Fruit fly (Drosophila melanogaster): ENCODE data around the gene CG6125.
A peak's percentile ranks its signal among the peaks of the same experiment; 100 is the strongest.

Gene CG6125

DNA sequence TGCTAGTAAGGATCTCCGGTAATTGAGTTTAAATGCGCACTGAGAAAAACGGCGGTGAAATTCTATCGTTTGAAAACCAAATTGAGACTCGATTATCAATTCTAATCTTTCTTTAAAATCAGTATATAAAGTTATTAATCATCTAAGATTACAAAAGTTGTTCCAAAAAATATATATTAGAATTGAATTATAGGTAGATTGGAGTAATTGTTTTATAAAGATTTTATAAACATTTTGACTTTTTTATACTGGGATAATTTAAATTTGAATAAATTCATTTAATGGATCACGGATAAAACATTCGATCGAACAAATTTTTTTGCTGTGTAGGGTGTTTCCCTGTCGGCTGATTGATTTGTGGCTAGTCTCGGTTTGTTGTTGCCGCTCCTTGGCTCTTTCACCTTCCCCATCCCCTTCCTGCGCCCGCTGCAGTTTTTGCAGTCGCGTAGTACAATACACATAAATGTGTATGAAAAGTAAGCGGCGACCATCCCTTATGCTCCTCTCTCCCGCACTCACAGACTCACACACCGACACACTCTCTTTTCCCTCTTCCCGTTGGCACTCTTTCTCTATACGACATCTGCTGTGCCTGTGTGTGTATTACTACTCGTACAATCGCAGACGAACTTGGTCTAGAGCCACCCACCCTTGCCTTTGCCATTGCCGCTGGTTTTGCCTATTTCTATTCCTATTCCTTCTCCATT is 12.1 kb upstream of the CG6125 start (continued):
- TF ChIP-seq crol (GFP tag; IDR thresholded peaks at IDR 0.05), result peak; percentile 74
- TF ChIP-seq tx (GFP tag; optimal IDR thresholded peaks at IDR 0.05), result no peak
- peak; percentile 32 for TF ChIP-seq CG18011 (GFP tag; optimal IDR thresholded peaks at IDR 0.05)
- TF ChIP-seq eyg (GFP tag; optimal IDR thresholded peaks at IDR 0.05), result no peak
- TF ChIP-seq ERR (GFP tag; optimal IDR thresholded peaks at IDR 0.05), result no peak
- peak; percentile 2 for TF ChIP-seq kay (GFP tag; optimal IDR thresholded peaks at IDR 0.05)
- no peak; the same call in 2 of the 3 replicates for TF ChIP-seq so (GFP tag; IDR thresholded peaks at IDR 0.05)
- no peak for TF ChIP-seq CG16863 (GFP tag; optimal IDR thresholded peaks at IDR 0.05)
- TF ChIP-seq nau (GFP tag; optimal IDR thresholded peaks at IDR 0.05), result peak; percentile 29
- no peak for TF ChIP-seq en (GFP tag; optimal IDR thresholded peaks at IDR 0.05)
- no peak for TF ChIP-seq ken (GFP tag; IDR thresholded peaks at IDR 0.05)
- TF ChIP-seq fd96Cb (tag; optimal IDR thresholded peaks at IDR 0.05), result peak; percentile 75
- peak; percentile 81 for TF ChIP-seq gcm (GFP tag; optimal IDR thresholded peaks at IDR 0.05)
- peak; percentile 42 for TF ChIP-seq Nf-YC (tag; optimal IDR thresholded peaks at IDR 0.05)
- TF ChIP-seq wdn (GFP tag; IDR thresholded peaks at IDR 0.05), result 0 out of 2 replicates have a peak, but pooled peaks have one; percentile 3
- peak; percentile 42; the same call in 1 of the 2 replicates for TF ChIP-seq CG32772 (GFP tag; IDR thresholded peaks at IDR 0.05)
- peak; percentile 30; the same call in 1 of the 2 replicates for TF ChIP-seq CG10321 (GFP tag; IDR thresholded peaks at IDR 0.05)
- TF ChIP-seq Ravus (GFP tag; IDR thresholded peaks at IDR 0.05), result no peak
- TF ChIP-seq CG12071 (GFP tag; optimal IDR thresholded peaks at IDR 0.05), result no peak
- no peak for TF ChIP-seq pfk (GFP tag; optimal IDR thresholded peaks at IDR 0.05)
- TF ChIP-seq inv (GFP tag; IDR thresholded peaks at IDR 0.05; ENCODE audit: partially characterized antibody), result no peak
- TF ChIP-seq CG10565 (GFP tag; optimal IDR thresholded peaks at IDR 0.05), result no peak
- TF ChIP-seq CG34422 (GFP tag; IDR thresholded peaks at IDR 0.05), result no peak
- peak; percentile 72 for TF ChIP-seq Nf-YB (GFP tag; optimal IDR thresholded peaks at IDR 0.05)
- TF ChIP-seq da (GFP tag; optimal IDR thresholded peaks at IDR 0.05), result no peak
- TF ChIP-seq abd-A (tag; optimal IDR thresholded peaks at IDR 0.05), result peak; percentile 83
- TF ChIP-seq CG4424 (GFP tag; optimal IDR thresholded peaks at IDR 0.05), result peak; percentile 75
- TF ChIP-seq rib (GFP tag; IDR thresholded peaks at IDR 0.05), result 0 out of 2 replicates have a peak, but pooled peaks have one; percentile 19
- no peak for TF ChIP-seq CG3726 (GFP tag; IDR thresholded peaks at IDR 0.05)
- no peak for TF ChIP-seq unc-4 (GFP tag; IDR thresholded peaks at IDR 0.05; ENCODE audit: partially characterized antibody)
- no peak for TF ChIP-seq CG31365 (tag; optimal IDR thresholded peaks at IDR 0.05)
- no peak for TF ChIP-seq CG1832 (GFP tag; optimal IDR thresholded peaks at IDR 0.05)
- TF ChIP-seq CHES-1-like (GFP tag; optimal IDR thresholded peaks at IDR 0.05), result no peak
- TF ChIP-seq gt (GFP tag; IDR thresholded peaks at IDR 0.05), result no peak
- peak; percentile 82 for TF ChIP-seq dmrt99B (tag; optimal IDR thresholded peaks at IDR 0.05)
- no peak for TF ChIP-seq vnd (GFP tag; IDR thresholded peaks at IDR 0.05; ENCODE audit: partially characterized antibody)
- TF ChIP-seq cwo (GFP tag; optimal IDR thresholded peaks at IDR 0.05), result peak; percentile 52
- TF ChIP-seq CG6175 (GFP tag; IDR thresholded peaks at IDR 0.05), result no peak
- no peak for TF ChIP-seq CG14860 (GFP tag; IDR thresholded peaks at IDR 0.05; ENCODE audit: partially characterized antibody)
- TF ChIP-seq CG17829 (tag; optimal IDR thresholded peaks at IDR 0.05), result peak; percentile 88
- peak; percentile 81 for TF ChIP-seq tio (GFP tag; optimal IDR thresholded peaks at IDR 0.05)
- TF ChIP-seq ham (GFP tag; IDR thresholded peaks at IDR 0.05), result no peak
- TF ChIP-seq pros (GFP tag; optimal IDR thresholded peaks at IDR 0.05), result peak; percentile 96
- TF ChIP-seq ems (GFP tag; optimal IDR thresholded peaks at IDR 0.05), result no peak
- no peak for TF ChIP-seq hkb (optimal IDR thresholded peaks at IDR 0.05)
- no peak for TF ChIP-seq hkb (GFP tag; IDR thresholded peaks at IDR 0.05)
- TF ChIP-seq Atf-2 (GFP tag; optimal IDR thresholded peaks at IDR 0.05), result peak; percentile 17
- peak; percentile 94 for TF ChIP-seq CG17361 (GFP tag; IDR thresholded peaks at IDR 0.05)
- TF ChIP-seq CG8944 (GFP tag; optimal IDR thresholded peaks at IDR 0.05), result no peak
- TF ChIP-seq fu2 (GFP tag; optimal IDR thresholded peaks at IDR 0.05), result peak; percentile 3

All from whole organism, embryonic.